Fruit fly (Drosophila melanogaster) whole organism, embryonic: ENCODE measurements around the gene Btnd.

ENCODE experiments used
- CG18262 ChIP-seq: fragments of 200-800 bp; optimal IDR thresholded peaks from 3 replicates; lab custom pipeline; 2019; ENCODE audit warnings: missing biosample characterization, mild to moderate bottlenecking, missing genetic modification characterization, moderate library complexity
- CG34224 ChIP-seq: fragments of 200-800 bp; sonication (Bioruptor generic); IDR thresholded peaks from 3 replicates; pipeline ENCODE4 v1.3.6; 2022; ENCODE audit warnings: missing biosample characterization, missing genetic modification characterization; ENCODE audit not compliant: partially characterized antibody
- CG8281 ChIP-seq: fragments of 200-800 bp; sonication (Bioruptor generic); optimal IDR thresholded peaks from 2 replicates; lab custom pipeline; 2018; ENCODE audit warnings: missing biosample characterization, mild to moderate bottlenecking, missing genetic modification characterization, moderate library complexity
- br ChIP-seq: fragments of >200 bp; optimal IDR thresholded peaks from 2 replicates; lab custom pipeline; 2017

DNA sequence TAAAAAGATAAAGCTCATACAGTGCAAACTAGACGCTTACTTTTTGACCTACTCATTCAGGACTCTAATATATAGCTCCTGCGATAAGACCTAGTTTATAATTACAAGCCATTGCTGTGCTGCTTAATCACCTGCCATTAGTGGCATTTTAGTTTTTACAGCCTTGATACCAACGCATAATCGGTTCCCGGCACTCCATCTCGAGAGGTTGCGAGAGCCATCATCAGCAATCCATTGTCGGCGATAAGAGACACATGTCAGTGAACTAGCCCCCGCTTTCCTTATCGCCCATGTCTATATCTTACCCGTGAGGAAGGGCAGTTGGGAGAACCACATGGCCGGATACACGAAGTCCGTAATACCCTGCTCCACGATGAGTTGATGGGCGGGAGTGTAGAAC, 17.7 kb downstream of the Btnd start:
- no peak for TF ChIP-seq CG8281 (tag; lab: Kevin White, UChicago)
- no peak for TF ChIP-seq CG18262 (tag; lab: Kevin White, UChicago)
- TF ChIP-seq br (lab: Kevin White, UChicago): no peak
- no peak for TF ChIP-seq CG34224 (GFP tag; lab: Robert Waterston, UW)
